Fruit fly (Drosophila melanogaster): ENCODE results near the gene lic.

lic gene

DNA sequence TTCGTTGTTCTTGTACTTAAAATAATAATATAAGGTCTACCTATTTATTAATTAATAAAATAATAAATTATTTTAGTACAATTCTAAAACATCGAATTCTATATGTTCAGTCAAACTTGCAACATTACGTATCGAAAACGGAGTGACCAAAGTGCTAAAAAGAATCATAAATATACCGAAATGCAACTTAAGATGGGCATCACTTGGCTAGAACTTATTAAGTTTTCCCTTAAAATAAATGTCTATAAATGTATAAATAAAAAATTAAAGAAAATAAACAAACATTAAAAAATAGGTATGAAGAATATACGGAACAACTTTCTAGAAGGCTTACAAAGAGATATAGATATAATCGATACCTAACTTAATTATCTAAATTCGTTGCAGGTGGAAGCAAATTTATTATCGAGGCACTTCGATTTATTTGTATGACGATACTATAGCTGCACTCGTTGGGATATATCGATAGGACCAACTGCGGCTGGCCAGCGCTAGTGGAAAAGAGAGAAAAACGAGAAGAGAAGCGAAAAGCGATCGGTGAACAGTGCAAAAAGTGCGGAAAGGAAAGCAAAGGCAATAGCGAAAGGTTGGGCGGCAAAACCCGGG is at the start of gene lic:
Gene lic (plus strand): TSS at position 490 of the 606 bp plus-strand sequence.
- TF ChIP-seq bigmax (GFP tag; optimal IDR thresholded peaks at IDR 0.05) (no peak), Dbx (GFP tag; IDR thresholded peaks at IDR 0.05) (no peak), bsh (GFP tag; optimal IDR thresholded peaks at IDR 0.05) (no peak), NC2β (GFP tag; optimal IDR thresholded peaks at IDR 0.05) (no peak), Taf1 (GFP tag; IDR thresholded peaks at IDR 0.05) (no peak), Fer1 (GFP tag; optimal IDR thresholded peaks at IDR 0.05) (no peak), CG2678 (tag; optimal IDR thresholded peaks at IDR 0.05) (no peak), Elba2 (GFP tag; optimal IDR thresholded peaks at IDR 0.05) (no peak), CG1603 (tag; optimal IDR thresholded peaks at IDR 0.05) (peak; percentile 7), crol (GFP tag; IDR thresholded peaks at IDR 0.05) (no peak), CG30403 (GFP tag; optimal IDR thresholded peaks at IDR 0.05) (no peak), CG3838 (GFP tag; optimal IDR thresholded peaks at IDR 0.05) (no peak), HmgD (GFP tag; optimal IDR thresholded peaks at IDR 0.05) (no peak), pros (GFP tag; optimal IDR thresholded peaks at IDR 0.05) (no peak), NFAT (GFP tag; IDR thresholded peaks at IDR 0.05) (0 out of 2 replicates have a peak, but pooled peaks have one; percentile 15), CG13624 (GFP tag; optimal IDR thresholded peaks at IDR 0.05) (no peak), grau (tag; optimal IDR thresholded peaks at IDR 0.05) (no peak), sens-2 (GFP tag; IDR thresholded peaks at IDR 0.05) (no peak), tio (GFP tag; optimal IDR thresholded peaks at IDR 0.05) (no peak), Dll (GFP tag; IDR thresholded peaks at IDR 0.05; ENCODE audit: partially characterized antibody) (peak; percentile 73), CG14860 (GFP tag; IDR thresholded peaks at IDR 0.05; ENCODE audit: partially characterized antibody) (peak; percentile 77), eve (GFP tag; optimal IDR thresholded peaks at IDR 0.05) (no peak), CG2199 (GFP tag; IDR thresholded peaks at IDR 0.05) (no peak), nerfin-2 (GFP tag; IDR thresholded peaks at IDR 0.05; ENCODE audit: partially characterized antibody) (peak; percentile 86), CG11456 (GFP tag; IDR thresholded peaks at IDR 0.05) (no peak), Hr51 (GFP tag; optimal IDR thresholded peaks at IDR 0.05) (no peak), pfk (GFP tag; optimal IDR thresholded peaks at IDR 0.05) (no peak), gt (GFP tag; IDR thresholded peaks at IDR 0.05) (no peak), NK7.1 (GFP tag; optimal IDR thresholded peaks at IDR 0.05) (no peak), CG11247 (GFP tag; IDR thresholded peaks at IDR 0.05) (no peak), amos (GFP tag; IDR thresholded peaks at IDR 0.05; ENCODE audit: partially characterized antibody) (peak; percentile 87), Rfx (GFP tag; IDR thresholded peaks at IDR 0.05) (no peak), CG33213 (GFP tag; optimal IDR thresholded peaks at IDR 0.05) (no peak), CG8478 (optimal IDR thresholded peaks at IDR 0.05) (no peak), vnd (GFP tag; IDR thresholded peaks at IDR 0.05; ENCODE audit: partially characterized antibody) (peak; percentile 71), Dip2 (GFP tag; IDR thresholded peaks at IDR 0.05) (no peak), CG4282 (GFP tag; optimal IDR thresholded peaks at IDR 0.05) (no peak), vfl (GFP tag; optimal IDR thresholded peaks at IDR 0.05) (no peak), CG6791 (GFP tag; IDR thresholded peaks at IDR 0.05; ENCODE audit: partially characterized antibody) (peak; percentile 91), CG2116 (GFP tag; optimal IDR thresholded peaks at IDR 0.05) (peak; percentile 77), phol (tag; optimal IDR thresholded peaks at IDR 0.05) (no peak), Jarid2 (GFP tag; optimal IDR thresholded peaks at IDR 0.05) (no peak), sd (tag; optimal IDR thresholded peaks at IDR 0.05) (no peak), CG12942 (GFP tag; optimal IDR thresholded peaks at IDR 0.05) (no peak), Awh (GFP tag; IDR thresholded peaks at IDR 0.05) (no peak), ken (GFP tag; IDR thresholded peaks at IDR 0.05) (no peak), Doc3 (GFP tag; IDR thresholded peaks at IDR 0.05; ENCODE audit: partially characterized antibody) (peak; percentile 63), Ptx1 (GFP tag; IDR thresholded peaks at IDR 0.05) (no peak), slbo (GFP tag; IDR thresholded peaks at IDR 0.05) (no peak), CG10431 (GFP tag; optimal IDR thresholded peaks at IDR 0.05) (no peak), Ssrp (tag; optimal IDR thresholded peaks at IDR 0.05) (no peak)

All from whole organism, embryonic.